Fruit fly (Drosophila melanogaster): Measurements from ENCODE around the gene Axn.
A peak's percentile ranks its signal among the peaks of the same experiment; 100 is the strongest.

The Axn gene

dm6 chr3R:30058057-30058868 is 35.6 kb downstream of the Axn start, which contains the start of gene sima (continued):
- TF ChIP-seq Antp (GFP tag; optimal IDR thresholded peaks at IDR 0.05) (no peak), YL-1 (GFP tag; optimal IDR thresholded peaks at IDR 0.05) (peak; percentile 46), CG7357 (GFP tag; IDR thresholded peaks at IDR 0.05) (no peak), CG15601 (tag; optimal IDR thresholded peaks at IDR 0.05) (peak; percentile 40), CG12659 (GFP tag; optimal IDR thresholded peaks at IDR 0.05) (peak; percentile 61), insv (GFP tag; optimal IDR thresholded peaks at IDR 0.05) (no peak), CG3847 (GFP tag; IDR thresholded peaks at IDR 0.05) (peak; percentile 26; the same call in 1 of the 2 replicates), Adf1 (GFP tag; IDR thresholded peaks at IDR 0.05) (peak; percentile 24; the same call in 1 of the 2 replicates), CG15073 (GFP tag; optimal IDR thresholded peaks at IDR 0.05) (no peak), corto (GFP tag; optimal IDR thresholded peaks at IDR 0.05) (no peak), Dfd (GFP tag; optimal IDR thresholded peaks at IDR 0.05) (no peak), CG8765 (GFP tag; IDR thresholded peaks at IDR 0.05) (no peak), CG7987 (GFP tag; optimal IDR thresholded peaks at IDR 0.05) (no peak), fru (optimal IDR thresholded peaks at IDR 0.05) (no peak), Atf3 (GFP tag; optimal IDR thresholded peaks at IDR 0.05) (no peak), nerfin-2 (GFP tag; IDR thresholded peaks at IDR 0.05; ENCODE audit: partially characterized antibody) (no peak), klu (GFP tag; IDR thresholded peaks at IDR 0.05) (no peak), yki (optimal IDR thresholded peaks at IDR 0.05) (no peak), caup (GFP tag; optimal IDR thresholded peaks at IDR 0.05; ENCODE audit: severe bottlenecking) (peak; percentile 51), bsh (GFP tag; optimal IDR thresholded peaks at IDR 0.05) (no peak), usp (GFP tag; optimal IDR thresholded peaks at IDR 0.05) (no peak), dm (GFP tag; optimal IDR thresholded peaks at IDR 0.05) (peak; percentile 32), slp2 (GFP tag; optimal IDR thresholded peaks at IDR 0.05) (no peak), CG14441 (GFP tag; IDR thresholded peaks at IDR 0.05) (peak; percentile 59), CG3281 (GFP tag; optimal IDR thresholded peaks at IDR 0.05) (no peak), CG4854 (GFP tag; optimal IDR thresholded peaks at IDR 0.05) (no peak), sna (GFP tag; IDR thresholded peaks at IDR 0.05; ENCODE audit: partially characterized antibody) (no peak), Abd-B (GFP tag; optimal IDR thresholded peaks at IDR 0.05) (peak; percentile 43), NK7.1 (GFP tag; optimal IDR thresholded peaks at IDR 0.05) (peak; percentile 57), CTCF (GFP tag; optimal IDR thresholded peaks at IDR 0.05) (no peak), Atf6 (GFP tag; IDR thresholded peaks at IDR 0.05) (no peak), CG14014 (GFP tag; IDR thresholded peaks at IDR 0.05) (0 out of 2 replicates have a peak, but pooled peaks have one; percentile 31), Kr (GFP tag; optimal IDR thresholded peaks at IDR 0.05) (no peak), wek (GFP tag; optimal IDR thresholded peaks at IDR 0.05) (no peak), CG1792 (GFP tag; optimal IDR thresholded peaks at IDR 0.05) (peak; percentile 22), CG33213 (GFP tag; optimal IDR thresholded peaks at IDR 0.05) (peak; percentile 62), CG17359 (tag; optimal IDR thresholded peaks at IDR 0.05) (peak; percentile 41), NFAT (GFP tag; IDR thresholded peaks at IDR 0.05) (no peak), CG16863 (GFP tag; optimal IDR thresholded peaks at IDR 0.05) (peak; percentile 23), ATbp (GFP tag; optimal IDR thresholded peaks at IDR 0.05) (no peak), CG11398 (GFP tag; optimal IDR thresholded peaks at IDR 0.05) (no peak), CG17568 (GFP tag; optimal IDR thresholded peaks at IDR 0.05) (peak; percentile 13), bbx (GFP tag; IDR thresholded peaks at IDR 0.05; ENCODE audit: partially characterized antibody) (no peak), CG18476 (GFP tag; optimal IDR thresholded peaks at IDR 0.05) (no peak), B-H2 (GFP tag; optimal IDR thresholded peaks at IDR 0.05) (no peak), CG8478 (optimal IDR thresholded peaks at IDR 0.05) (no peak), Dref (GFP tag; IDR thresholded peaks at IDR 0.05) (no peak), wdn (GFP tag; IDR thresholded peaks at IDR 0.05) (no peak), CG31441 (GFP tag; IDR thresholded peaks at IDR 0.05) (no peak), mam (GFP tag; optimal IDR thresholded peaks at IDR 0.05) (peak; percentile 32), tap (tag; optimal IDR thresholded peaks at IDR 0.05) (peak; percentile 3)

Data from whole organism, embryonic.